Worm (Caenorhabditis elegans): ENCODE measurements around the gene srx-77.

Gene srx-77

DNA sequence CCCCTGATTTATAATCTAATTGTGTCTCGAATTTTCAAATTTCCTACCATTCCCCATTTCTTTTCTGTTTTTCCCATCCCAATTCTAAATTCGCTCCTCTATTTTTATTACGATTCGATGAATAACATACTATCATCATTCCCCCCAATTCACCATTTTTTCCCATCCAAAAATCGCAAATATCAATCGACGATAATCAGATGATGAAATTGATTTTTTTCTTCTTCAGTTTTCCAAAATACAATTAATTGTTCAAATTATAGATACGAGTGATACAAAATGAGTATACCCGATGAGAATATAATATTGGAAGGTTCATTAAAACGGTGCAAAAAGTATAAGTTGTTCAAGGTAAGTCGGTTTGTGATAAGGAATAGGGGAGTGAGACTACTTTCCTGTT is 25.8 kb downstream of the srx-77 start, which contains the start of gene soc-1:
Gene soc-1, plus strand, starts transcription at position 262 of the 400 bp plus-strand sequence.
- TF ChIP-seq ama-1 (optimal IDR thresholded peaks at IDR 0.05), result no peak
- no peak for TF ChIP-seq B0310.2 (tag; optimal IDR thresholded peaks at IDR 0.05)
- no peak for TF ChIP-seq ceh-36 (tag; optimal IDR thresholded peaks at IDR 0.05)
- TF ChIP-seq flt-1 (GFP tag; IDR thresholded peaks at IDR 0.05), result no peak
- TF ChIP-seq scrt-1 (GFP tag; IDR thresholded peaks at IDR 0.05), result no peak
- TF ChIP-seq tbx-37 (GFP tag; conservative IDR thresholded peaks at IDR 0.05), result no peak
- no peak for TF ChIP-seq tra-4 (tag; optimal IDR thresholded peaks at IDR 0.05)
- no peak for TF ChIP-seq hmg-4 (GFP tag; optimal IDR thresholded peaks at IDR 0.05)
- TF ChIP-seq hmbx-1 (tag; optimal IDR thresholded peaks at IDR 0.05), result no peak
- no peak for TF ChIP-seq pes-1 (GFP tag; IDR thresholded peaks at IDR 0.05)
- no peak for TF ChIP-seq ets-7 (tag; optimal IDR thresholded peaks at IDR 0.05)
- no peak for TF ChIP-seq tbx-11 (GFP tag; IDR thresholded peaks at IDR 0.05)
- TF ChIP-seq aly-1 (tag; optimal IDR thresholded peaks at IDR 0.05), result no peak
- TF ChIP-seq ceh-13 (GFP tag; optimal IDR thresholded peaks at IDR 0.05), result no peak
- no peak for TF ChIP-seq hnd-1 (tag; optimal IDR thresholded peaks at IDR 0.05)
- no peak for TF ChIP-seq F13C5.2 (tag; optimal IDR thresholded peaks at IDR 0.05)
- no peak for TF ChIP-seq sea-1 (GFP tag; conservative IDR thresholded peaks at IDR 0.05)

DNA sequence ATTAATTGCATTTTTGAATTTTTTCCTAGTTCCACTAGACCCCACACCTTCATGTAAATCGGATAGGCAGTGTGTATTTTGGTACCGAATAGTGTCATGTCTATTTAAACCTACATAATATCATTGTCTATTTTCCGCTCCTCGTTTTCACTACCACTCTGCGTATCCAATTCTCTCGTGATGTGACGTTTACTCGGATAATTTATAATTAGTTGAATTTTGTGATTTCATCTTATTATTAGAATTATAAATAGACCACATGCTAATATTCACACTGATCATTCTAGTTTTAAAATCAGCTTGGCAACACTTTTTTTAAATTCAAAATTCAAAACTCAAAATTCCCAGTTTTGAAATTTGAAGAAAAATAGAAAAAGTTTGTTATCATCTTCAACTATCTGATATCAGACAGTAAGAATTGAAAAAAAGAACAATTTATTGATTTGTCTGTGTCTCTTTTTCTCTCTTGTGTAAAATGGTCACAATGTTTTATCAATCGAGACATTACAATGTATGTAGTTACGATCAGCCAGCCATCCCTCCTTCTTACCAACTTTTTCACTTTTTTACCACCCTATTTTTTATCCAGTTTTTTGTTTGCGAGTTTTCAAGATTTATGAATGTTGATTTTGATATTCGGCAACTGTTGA is 27.9 kb downstream of the srx-77 start:
- no peak for TF ChIP-seq ama-1 (optimal IDR thresholded peaks at IDR 0.05)
- TF ChIP-seq flt-1 (GFP tag; IDR thresholded peaks at IDR 0.05), result no peak
- TF ChIP-seq ceh-13 (GFP tag; optimal IDR thresholded peaks at IDR 0.05), result no peak
- TF ChIP-seq B0310.2 (tag; optimal IDR thresholded peaks at IDR 0.05), result no peak
- no peak for TF ChIP-seq aly-1 (tag; optimal IDR thresholded peaks at IDR 0.05)
- no peak for TF ChIP-seq hmbx-1 (tag; optimal IDR thresholded peaks at IDR 0.05)
- TF ChIP-seq hmg-4 (GFP tag; optimal IDR thresholded peaks at IDR 0.05), result no peak
- TF ChIP-seq scrt-1 (GFP tag; IDR thresholded peaks at IDR 0.05), result no peak
- no peak for TF ChIP-seq hnd-1 (tag; optimal IDR thresholded peaks at IDR 0.05)
- no peak for TF ChIP-seq ets-7 (tag; optimal IDR thresholded peaks at IDR 0.05)
- no peak for TF ChIP-seq tra-4 (tag; optimal IDR thresholded peaks at IDR 0.05)
- TF ChIP-seq tbx-37 (GFP tag; conservative IDR thresholded peaks at IDR 0.05), result no peak
- TF ChIP-seq pes-1 (GFP tag; IDR thresholded peaks at IDR 0.05), result no peak

DNA sequence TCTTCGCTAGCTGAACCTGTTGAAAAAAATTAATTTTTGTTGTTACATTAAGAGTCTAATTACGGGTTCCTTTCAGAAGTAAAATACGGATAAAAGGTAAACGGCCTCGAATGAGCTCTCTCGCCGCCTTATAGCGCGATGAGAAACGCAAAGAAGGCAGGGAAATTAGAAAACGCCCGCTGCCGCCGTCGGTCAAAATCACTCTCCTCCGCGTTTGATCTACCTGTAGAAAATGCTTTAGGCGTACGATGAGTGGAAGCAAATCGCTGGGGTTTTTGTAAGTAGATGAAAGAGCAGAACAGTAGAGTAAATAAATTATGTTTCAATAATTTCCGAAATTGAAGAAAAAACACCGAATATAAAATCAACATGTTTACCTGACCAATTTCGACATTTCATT is 31.4 kb downstream of the srx-77 start:
- TF ChIP-seq scrt-1 (GFP tag; IDR thresholded peaks at IDR 0.05) (no peak), ama-1 (optimal IDR thresholded peaks at IDR 0.05) (no peak), ceh-36 (tag; optimal IDR thresholded peaks at IDR 0.05) (no peak), tbx-37 (GFP tag; conservative IDR thresholded peaks at IDR 0.05) (no peak), flt-1 (GFP tag; IDR thresholded peaks at IDR 0.05) (no peak), ets-7 (tag; optimal IDR thresholded peaks at IDR 0.05) (no peak), sea-1 (GFP tag; conservative IDR thresholded peaks at IDR 0.05) (no peak), hmbx-1 (tag; optimal IDR thresholded peaks at IDR 0.05) (no peak), B0310.2 (tag; optimal IDR thresholded peaks at IDR 0.05) (no peak), ceh-13 (GFP tag; optimal IDR thresholded peaks at IDR 0.05) (no peak), hmg-4 (GFP tag; optimal IDR thresholded peaks at IDR 0.05) (no peak), F13C5.2 (tag; optimal IDR thresholded peaks at IDR 0.05) (no peak), hnd-1 (tag; optimal IDR thresholded peaks at IDR 0.05) (no peak), aly-1 (tag; optimal IDR thresholded peaks at IDR 0.05) (no peak), pes-1 (GFP tag; IDR thresholded peaks at IDR 0.05) (no peak)

DNA sequence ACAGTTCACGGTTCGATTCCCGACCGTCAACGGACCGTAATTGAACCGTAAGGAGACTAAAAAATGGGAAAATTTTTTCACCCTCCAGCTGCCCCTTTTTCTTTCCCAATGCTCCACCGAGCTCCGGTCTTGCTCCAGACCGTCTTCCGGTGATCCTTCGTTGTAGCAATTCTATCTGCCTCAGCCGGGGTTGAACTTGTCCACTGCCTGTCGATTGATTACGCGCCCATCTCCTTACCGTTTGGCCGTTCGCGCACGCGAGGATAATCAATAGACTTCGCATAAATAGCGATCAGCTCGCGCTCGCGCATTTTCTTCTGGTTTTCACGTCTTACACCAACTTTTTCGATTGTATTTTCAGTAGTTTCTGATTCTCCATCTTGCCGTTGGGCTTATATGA is 35.7 kb downstream of the srx-77 start:
- TF ChIP-seq scrt-1 (GFP tag; IDR thresholded peaks at IDR 0.05), result 0 out of 2 replicates have a peak, but pooled peaks have one; percentile 49

ce11 chrV:4630267-4630666 is 38.3 kb downstream of the srx-77 start:
- no peak for TF ChIP-seq flt-1 (GFP tag; IDR thresholded peaks at IDR 0.05)
- no peak for TF ChIP-seq ceh-36 (tag; optimal IDR thresholded peaks at IDR 0.05)
- TF ChIP-seq ets-7 (tag; optimal IDR thresholded peaks at IDR 0.05), result no peak
- TF ChIP-seq hnd-1 (tag; optimal IDR thresholded peaks at IDR 0.05), result no peak
- no peak for TF ChIP-seq sea-1 (GFP tag; conservative IDR thresholded peaks at IDR 0.05)
- TF ChIP-seq pes-1 (GFP tag; IDR thresholded peaks at IDR 0.05), result no peak
- no peak for TF ChIP-seq scrt-1 (GFP tag; IDR thresholded peaks at IDR 0.05)
- TF ChIP-seq ama-1 (optimal IDR thresholded peaks at IDR 0.05), result no peak
- TF ChIP-seq tbx-11 (GFP tag; IDR thresholded peaks at IDR 0.05), result no peak
- TF ChIP-seq aly-1 (tag; optimal IDR thresholded peaks at IDR 0.05), result no peak
- TF ChIP-seq hmg-4 (GFP tag; optimal IDR thresholded peaks at IDR 0.05), result no peak
- TF ChIP-seq hmbx-1 (tag; optimal IDR thresholded peaks at IDR 0.05), result no peak
- no peak for TF ChIP-seq tbx-37 (GFP tag; conservative IDR thresholded peaks at IDR 0.05)

DNA sequence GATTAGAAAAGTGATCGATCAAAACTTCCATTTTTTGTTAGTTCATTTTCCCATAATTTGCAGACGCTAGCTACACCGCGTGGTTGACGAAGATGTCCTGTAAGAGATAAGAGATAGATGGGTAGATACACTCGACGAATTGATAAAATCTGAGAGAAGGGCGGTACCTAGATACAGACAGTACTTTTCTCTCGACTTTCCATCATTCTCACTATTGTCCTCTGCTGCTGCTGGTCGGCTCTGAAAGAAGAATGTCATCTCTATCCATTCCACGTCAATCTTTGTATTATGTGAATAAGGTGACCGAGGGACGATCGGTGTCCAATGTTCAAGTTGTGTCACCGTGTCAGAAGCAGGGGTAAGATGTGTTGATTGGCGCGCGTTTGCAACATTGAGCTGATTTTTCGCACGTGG is 40.0 kb downstream of the srx-77 start, which contains the start of gene pmt-2:
Gene pmt-2, plus strand, starts transcription at position 64 of the 414 bp plus-strand sequence.
- no peak for TF ChIP-seq scrt-1 (GFP tag; IDR thresholded peaks at IDR 0.05)
- TF ChIP-seq F13C5.2 (tag; optimal IDR thresholded peaks at IDR 0.05), result no peak
- no peak for TF ChIP-seq hmg-4 (GFP tag; optimal IDR thresholded peaks at IDR 0.05)
- no peak for TF ChIP-seq pes-1 (GFP tag; IDR thresholded peaks at IDR 0.05)
- TF ChIP-seq hnd-1 (tag; optimal IDR thresholded peaks at IDR 0.05), result no peak
- no peak for TF ChIP-seq flt-1 (GFP tag; IDR thresholded peaks at IDR 0.05)
- no peak for TF ChIP-seq tra-4 (tag; optimal IDR thresholded peaks at IDR 0.05)
- TF ChIP-seq aly-1 (tag; optimal IDR thresholded peaks at IDR 0.05), result no peak
- TF ChIP-seq ceh-13 (GFP tag; optimal IDR thresholded peaks at IDR 0.05), result no peak
- no peak for TF ChIP-seq sea-1 (GFP tag; conservative IDR thresholded peaks at IDR 0.05)

DNA sequence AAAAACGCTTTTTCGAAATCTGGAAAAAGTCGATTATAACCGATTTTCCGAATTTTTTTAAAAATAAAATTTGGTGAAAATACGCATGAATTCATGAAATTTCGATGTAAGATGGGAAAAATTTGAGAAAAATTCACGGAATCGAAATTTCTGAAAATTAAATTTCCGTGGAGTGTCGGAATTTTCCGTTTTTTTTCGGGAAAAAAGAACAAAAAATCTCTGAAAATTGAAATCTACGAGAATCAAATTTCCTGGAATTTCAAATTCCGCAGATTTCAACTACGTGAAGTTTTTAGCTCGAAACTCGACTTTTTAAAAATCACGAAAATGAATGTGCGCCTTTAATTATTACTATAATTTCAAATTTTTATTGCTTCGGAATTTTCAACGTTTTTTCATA is 42.2 kb downstream of the srx-77 start:
- TF ChIP-seq tra-4 (tag; optimal IDR thresholded peaks at IDR 0.05) (no peak), ets-7 (tag; optimal IDR thresholded peaks at IDR 0.05) (no peak), pes-1 (GFP tag; IDR thresholded peaks at IDR 0.05) (no peak), tbx-11 (GFP tag; IDR thresholded peaks at IDR 0.05) (no peak), ceh-13 (GFP tag; optimal IDR thresholded peaks at IDR 0.05) (no peak), ceh-36 (tag; optimal IDR thresholded peaks at IDR 0.05) (no peak), scrt-1 (GFP tag; IDR thresholded peaks at IDR 0.05) (no peak), hnd-1 (tag; optimal IDR thresholded peaks at IDR 0.05) (no peak), hmg-4 (GFP tag; optimal IDR thresholded peaks at IDR 0.05) (no peak), tbx-37 (GFP tag; conservative IDR thresholded peaks at IDR 0.05) (no peak), aly-1 (tag; optimal IDR thresholded peaks at IDR 0.05) (no peak), flt-1 (GFP tag; IDR thresholded peaks at IDR 0.05) (no peak), B0310.2 (tag; optimal IDR thresholded peaks at IDR 0.05) (no peak), hmbx-1 (tag; optimal IDR thresholded peaks at IDR 0.05) (no peak), sea-1 (GFP tag; conservative IDR thresholded peaks at IDR 0.05) (no peak), ama-1 (optimal IDR thresholded peaks at IDR 0.05) (no peak), F13C5.2 (tag; optimal IDR thresholded peaks at IDR 0.05) (no peak)

Measured in whole organism, early embryonic.